Fruit fly (Drosophila melanogaster): ENCODE data around the gene CG7564.

- no peak for TF ChIP-seq Abd-B (GFP tag; optimal IDR thresholded peaks at IDR 0.05)
- no peak for TF ChIP-seq CG9705 (GFP tag; optimal IDR thresholded peaks at IDR 0.05)
- TF ChIP-seq Myc (optimal IDR thresholded peaks at IDR 0.05): peak; percentile 62
- no peak for TF ChIP-seq Dfd (GFP tag; optimal IDR thresholded peaks at IDR 0.05)
- TF ChIP-seq Hr78 (GFP tag; optimal IDR thresholded peaks at IDR 0.05): no peak
- TF ChIP-seq lola (GFP tag; optimal IDR thresholded peaks at IDR 0.05): no peak
- TF ChIP-seq fru (GFP tag; optimal IDR thresholded peaks at IDR 0.05): no peak
- peak in 1 of 2 experiments; percentile 43 for TF ChIP-seq foxo (GFP tag; optimal IDR thresholded peaks at IDR 0.05)
- TF ChIP-seq psq (GFP tag; optimal IDR thresholded peaks at IDR 0.05): peak; percentile 30
- no peak for TF ChIP-seq CG32264 (GFP tag; optimal IDR thresholded peaks at IDR 0.05)
- TF ChIP-seq h (GFP tag; optimal IDR thresholded peaks at IDR 0.05): no peak
- no peak for TF ChIP-seq OdsH (GFP tag; optimal IDR thresholded peaks at IDR 0.05)
- TF ChIP-seq sage (GFP tag; optimal IDR thresholded peaks at IDR 0.05): no peak
Measured at dm6 chr3L:17557215-17557904, 43.3 kb downstream of the CG7564 start, which contains the start of gene CycT.
